Worm (Caenorhabditis elegans) whole organism, late embryonic: ENCODE measurements around the gene ZC84.1.

Source experiments
- hlh-6 ChIP-seq: sonication (generic microtip); optimal IDR thresholded peaks from 2 replicates; lab custom pipeline; 2016; ENCODE audit warnings: missing genotype, missing genetic modification characterization, missing compliant biosample characterization
- nfya-1 ChIP-seq: sonication (generic microtip); optimal IDR thresholded peaks from 2 replicates; lab custom pipeline; 2017; ENCODE audit warnings: missing genetic modification characterization, mild to moderate bottlenecking, missing compliant biosample characterization, antibody characterized with exemption, moderate library complexity
- nhr-11 ChIP-seq: fragments of 150-350 bp; optimal IDR thresholded peaks from 2 replicates; lab custom pipeline; 2014; ENCODE audit warnings: missing biosample characterization, missing genetic modification characterization
- pag-3 ChIP-seq: sonication (generic microtip); optimal IDR thresholded peaks from 2 replicates; lab custom pipeline; 2016; ENCODE audit warnings: missing compliant biosample characterization, missing genetic modification characterization, borderline replicate concordance
- unc-3 ChIP-seq, 2 experiments: fragments of 200-800 bp in 1 of 2; sonication (Bioruptor generic) in 1 of 2; sonication (generic microtip) in 1 of 2; conservative IDR thresholded peaks in 1 of 2; optimal IDR thresholded peaks in 1 of 2; 2 replicates each; pipeline versions ENCODE4 v1.3.6 to Lab custom; 2016 to 2022; ENCODE audit warnings: missing compliant biosample characterization in 2 of 2, missing genetic modification characterization in 2 of 2, missing genetic modification reagents in 1 of 2

DNA sequence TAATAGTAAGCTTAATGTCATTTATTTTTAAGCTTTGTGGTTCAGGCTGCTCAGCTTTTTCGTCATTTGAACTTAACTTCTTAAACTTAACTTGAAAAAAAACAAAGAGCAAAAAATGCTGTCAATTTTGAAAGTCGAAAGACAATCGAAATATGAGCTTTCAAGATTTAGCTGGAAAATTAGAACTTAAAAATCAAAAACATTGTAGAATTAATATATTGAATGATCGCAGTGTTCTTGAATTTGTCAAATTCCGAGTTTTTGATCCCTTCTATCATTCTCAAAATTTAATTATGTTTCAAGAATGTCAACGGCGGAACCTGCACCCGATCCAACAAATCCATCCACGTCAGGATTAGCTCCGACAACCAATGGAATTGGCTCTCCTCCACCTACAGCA is 24.8 kb downstream of the ZC84.1 start, which contains the start of gene tax-4:
- no peak for TF ChIP-seq nfya-1 (tag; lab: Kevin White, UChicago)
- TF ChIP-seq unc-3 (GFP tag; conservative IDR thresholded peaks at IDR 0.05; lab: Robert Waterston, UW) = no peak
- TF ChIP-seq unc-3 (tag; optimal IDR thresholded peaks at IDR 0.05; lab: Kevin White, UChicago) = no peak
- TF ChIP-seq hlh-6 (tag; lab: Kevin White, UChicago) = no peak
- no peak for TF ChIP-seq nhr-11 (tag; lab: Kevin White, UChicago)
- TF ChIP-seq pag-3 (tag; lab: Kevin White, UChicago) = no peak
